Fruit fly (Drosophila melanogaster) whole organism, adult: ENCODE data around the gene Cpr31A.

ENCODE experiments used
- CG11617 ChIP-seq: fragments of 200-800 bp; sonication (Bioruptor generic); optimal IDR thresholded peaks from 2 replicates; lab custom pipeline; 2017; ENCODE audit warnings: mild to moderate bottlenecking, missing biosample characterization, missing genetic modification reagents, missing genetic modification characterization
- CG12768 ChIP-seq: fragments of 200-800 bp; sonication (Bioruptor generic); optimal IDR thresholded peaks from 2 replicates; lab custom pipeline; 2017; ENCODE audit warnings: missing biosample characterization, missing genetic modification characterization, mild to moderate bottlenecking, moderate library complexity, missing genetic modification reagents
- CG14711 ChIP-seq: fragments of 200-800 bp; sonication (Bioruptor generic); optimal IDR thresholded peaks from 2 replicates; lab custom pipeline; 2018; ENCODE audit warnings: missing biosample characterization, mild to moderate bottlenecking, missing genetic modification characterization, moderate library complexity
- CG1620 ChIP-seq: fragments of 200-800 bp; sonication (Bioruptor generic); optimal IDR thresholded peaks from 2 replicates; lab custom pipeline; 2016; ENCODE audit warnings: missing biosample characterization, missing genetic modification characterization
- CG33017 ChIP-seq: fragments of 200-800 bp; sonication (Bioruptor generic); optimal IDR thresholded peaks from 2 replicates; lab custom pipeline; 2018; ENCODE audit warnings: missing biosample characterization, mild to moderate bottlenecking, missing genetic modification characterization, moderate library complexity
- CG5204 ChIP-seq: fragments of 200-800 bp; sonication (Bioruptor generic); optimal IDR thresholded peaks from 2 replicates; lab custom pipeline; 2016; ENCODE audit warnings: missing biosample characterization, missing genetic modification characterization
- CG7045 ChIP-seq: fragments of 200-800 bp; sonication (Bioruptor generic); optimal IDR thresholded peaks from 2 replicates; lab custom pipeline; 2017; ENCODE audit warnings: missing biosample characterization, mild to moderate bottlenecking, missing genetic modification characterization
- CG7101 ChIP-seq: fragments of 200-800 bp; sonication (Bioruptor generic); optimal IDR thresholded peaks from 2 replicates; lab custom pipeline; 2018; ENCODE audit warnings: missing biosample characterization, mild to moderate bottlenecking, missing genetic modification characterization, moderate library complexity
- Clk ChIP-seq: fragments of 200-800 bp; sonication (Bioruptor generic); optimal IDR thresholded peaks from 2 replicates; lab custom pipeline; 2017; ENCODE audit warnings: missing biosample characterization, missing genetic modification characterization
- Crg-1 ChIP-seq: fragments of 200-800 bp; sonication (Bioruptor generic); optimal IDR thresholded peaks from 2 replicates; lab custom pipeline; 2016; ENCODE audit warnings: missing biosample characterization, missing genetic modification characterization
- Hr96 ChIP-seq: fragments of 200-800 bp; sonication (Bioruptor generic); optimal IDR thresholded peaks from 2 replicates; lab custom pipeline; 2016; ENCODE audit warnings: missing biosample characterization, missing genetic modification characterization
- Mnt ChIP-seq: fragments of 200-800 bp; sonication (Bioruptor generic); optimal IDR thresholded peaks from 2 replicates; lab custom pipeline; 2016; ENCODE audit warnings: missing biosample characterization, mild to moderate bottlenecking, missing genetic modification characterization
- bab1 ChIP-seq: fragments of 200-800 bp; sonication (Bioruptor generic); optimal IDR thresholded peaks from 3 replicates; lab custom pipeline; 2019; ENCODE audit warnings: missing biosample characterization, mild to moderate bottlenecking, missing genetic modification characterization, moderate library complexity
- cic ChIP-seq: fragments of 200-800 bp; sonication (Bioruptor generic); optimal IDR thresholded peaks from 2 replicates; lab custom pipeline; 2017; ENCODE audit warnings: missing biosample characterization, mild to moderate bottlenecking, missing genetic modification characterization, moderate library complexity
- cnc ChIP-seq, 2 experiments: fragments of >200 bp; optimal IDR thresholded peaks; 2 replicates each; lab custom pipeline; 2017
- kay ChIP-seq: fragments of 200-800 bp; sonication (Bioruptor generic); peaks from one replicate; lab custom pipeline; 2016; ENCODE audit warnings: missing biosample characterization, missing genetic modification characterization, borderline replicate concordance
- ovo ChIP-seq: fragments of 200-800 bp; sonication (Bioruptor generic); optimal IDR thresholded peaks from 2 replicates; lab custom pipeline; 2016; ENCODE audit warnings: missing biosample characterization, missing genetic modification characterization
- pad ChIP-seq: fragments of 200-800 bp; sonication (Bioruptor generic); optimal IDR thresholded peaks from 3 replicates; lab custom pipeline; 2017; ENCODE audit warnings: missing biosample characterization, missing genetic modification characterization, mild to moderate bottlenecking, moderate library complexity, missing genetic modification reagents
- tj ChIP-seq: fragments of 200-800 bp; sonication (Bioruptor generic); optimal IDR thresholded peaks from 3 replicates; lab custom pipeline; 2017; ENCODE audit warnings: missing biosample characterization, mild to moderate bottlenecking, missing genetic modification characterization, moderate library complexity
- toe ChIP-seq: fragments of 200-800 bp; sonication (Bioruptor generic); optimal IDR thresholded peaks from 2 replicates; lab custom pipeline; 2016; ENCODE audit warnings: missing biosample characterization, missing genetic modification characterization

The Cpr31A gene

DNA sequence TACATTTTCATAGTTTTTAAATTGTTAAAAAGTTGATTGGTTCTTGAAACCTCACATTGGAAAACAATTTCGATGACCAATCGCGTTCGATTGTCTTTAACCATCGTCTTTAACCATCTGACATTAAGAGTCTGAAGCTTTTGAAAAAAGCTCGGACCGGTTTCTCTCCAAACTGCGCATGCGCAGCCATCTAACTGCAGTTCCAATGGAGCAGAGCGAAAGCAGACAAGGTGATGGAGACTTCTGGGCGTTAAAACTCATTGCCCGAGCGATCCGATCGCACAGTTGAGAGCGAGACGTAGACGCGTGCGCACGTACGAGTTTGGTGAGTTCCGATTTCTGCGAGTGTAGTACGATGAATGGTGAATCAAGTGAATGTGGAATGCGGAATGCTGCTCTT lies 21.6 kb upstream of the Cpr31A start, which contains the start of gene obst-B:
Gene obst-B, plus strand, starts transcription at position 276 of the 400 bp plus-strand sequence.
- TF ChIP-seq Hr96 (GFP tag; lab: Kevin White, UChicago) (no peak), ovo (GFP tag; lab: Kevin White, UChicago) (no peak), Crg-1 (no peak), pad (GFP tag; lab: Kevin White, UChicago) (no peak), tj (no peak), bab1 (GFP tag; lab: Kevin White, UChicago) (no peak), toe (GFP tag; lab: Kevin White, UChicago) (no peak), CG11617 (GFP tag; lab: Kevin White, UChicago) (no peak), Clk (GFP tag; lab: Kevin White, UChicago) (no peak), kay (no peak), CG14711 (tag; lab: Kevin White, UChicago) (no peak), CG5204 (GFP tag; lab: Kevin White, UChicago) (no peak)

DNA sequence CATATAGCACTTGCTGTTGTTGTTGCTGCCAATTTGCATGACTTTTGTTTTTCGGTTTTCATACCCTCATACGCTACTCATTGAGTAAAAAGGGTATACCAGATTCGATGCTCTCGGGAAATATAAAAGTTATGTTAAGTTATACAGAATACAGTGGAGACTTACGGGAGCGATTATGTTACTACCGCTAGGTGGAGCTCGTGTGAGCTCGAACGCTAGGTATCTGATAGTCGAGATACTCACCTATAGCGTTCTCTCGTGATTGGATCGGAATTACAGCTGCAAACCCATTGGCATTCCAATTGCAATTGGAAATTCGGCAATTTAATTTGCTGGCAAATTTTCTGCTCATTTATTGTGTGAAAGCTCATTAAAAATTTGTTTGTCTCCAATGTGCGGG lies 20.6 kb upstream of the Cpr31A start:
- no peak for TF ChIP-seq kay
- TF ChIP-seq Hr96 (GFP tag; lab: Kevin White, UChicago), result no peak
- no peak for TF ChIP-seq CG33017 (tag; lab: Kevin White, UChicago)
- no peak for TF ChIP-seq cnc (optimal IDR thresholded peaks at IDR 0.05; lab: Kevin White, UChicago)
- no peak for TF ChIP-seq CG5204 (GFP tag; lab: Kevin White, UChicago)
- no peak for TF ChIP-seq tj
- no peak for TF ChIP-seq CG14711 (tag; lab: Kevin White, UChicago)
- TF ChIP-seq Crg-1, result no peak
- TF ChIP-seq CG12768 (GFP tag; lab: Kevin White, UChicago), result no peak
- TF ChIP-seq Clk (GFP tag; lab: Kevin White, UChicago), result no peak
- no peak for TF ChIP-seq CG7101 (tag; lab: Kevin White, UChicago)

DNA sequence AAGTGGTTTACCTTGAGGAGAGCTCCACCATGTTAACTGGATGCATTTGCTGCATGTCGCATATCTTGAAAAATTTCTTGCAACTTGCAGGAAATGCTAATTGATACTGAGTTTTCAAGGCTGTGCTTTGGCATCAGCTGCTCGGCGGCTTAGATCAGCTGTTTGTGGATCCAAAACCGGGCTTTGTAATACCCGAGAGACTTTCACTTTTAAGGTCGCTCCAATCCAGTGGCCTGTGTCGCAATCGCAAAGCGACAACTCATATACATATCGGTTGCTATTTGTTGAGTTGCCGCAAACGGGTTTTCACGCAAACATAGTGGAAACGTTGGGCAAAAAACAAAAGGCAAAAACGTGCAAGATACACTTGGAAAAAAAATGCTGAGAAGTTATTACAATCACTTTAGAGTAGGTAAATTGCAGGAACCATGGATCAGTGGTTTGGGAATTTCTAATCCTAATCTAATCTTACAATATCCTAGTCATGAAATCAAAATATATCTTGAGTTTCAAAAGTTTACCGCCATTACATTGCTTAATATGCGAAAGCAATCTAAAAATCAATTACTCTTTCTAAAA lies 18.1 kb upstream of the Cpr31A start:
- TF ChIP-seq kay (no peak), CG14711 (tag; lab: Kevin White, UChicago) (no peak)

DNA sequence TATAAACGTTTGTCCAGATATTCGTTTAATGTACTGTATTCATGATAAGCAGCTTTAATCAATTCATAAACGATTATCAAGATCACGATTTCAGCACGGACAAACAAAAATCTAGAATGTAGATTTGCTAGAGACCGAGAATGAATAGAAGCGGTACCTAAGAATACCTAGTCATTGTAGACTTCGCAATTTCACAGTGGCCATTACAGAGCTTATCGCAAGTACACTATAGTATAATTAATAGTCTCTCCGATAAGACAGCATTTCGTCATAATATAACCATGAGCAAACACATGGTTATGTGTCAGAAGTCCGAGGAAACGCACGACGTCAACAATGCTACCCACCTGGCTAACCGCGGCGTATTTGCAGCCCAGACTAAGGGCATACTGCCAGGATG lies 4.7 kb upstream of the Cpr31A start, which contains the start of gene CG33301:
Gene CG33301, plus strand, starts transcription at position 301 of the 400 bp plus-strand sequence.
- TF ChIP-seq ovo (GFP tag; lab: Kevin White, UChicago), result no peak
- TF ChIP-seq CG33017 (tag; lab: Kevin White, UChicago), result peak; percentile 15
- peak; percentile 66 for TF ChIP-seq kay
- peak; percentile 16 for TF ChIP-seq cic (GFP tag; lab: Kevin White, UChicago)
- no peak for TF ChIP-seq bab1 (GFP tag; lab: Kevin White, UChicago)
- no peak for TF ChIP-seq CG5204 (GFP tag; lab: Kevin White, UChicago)

DNA sequence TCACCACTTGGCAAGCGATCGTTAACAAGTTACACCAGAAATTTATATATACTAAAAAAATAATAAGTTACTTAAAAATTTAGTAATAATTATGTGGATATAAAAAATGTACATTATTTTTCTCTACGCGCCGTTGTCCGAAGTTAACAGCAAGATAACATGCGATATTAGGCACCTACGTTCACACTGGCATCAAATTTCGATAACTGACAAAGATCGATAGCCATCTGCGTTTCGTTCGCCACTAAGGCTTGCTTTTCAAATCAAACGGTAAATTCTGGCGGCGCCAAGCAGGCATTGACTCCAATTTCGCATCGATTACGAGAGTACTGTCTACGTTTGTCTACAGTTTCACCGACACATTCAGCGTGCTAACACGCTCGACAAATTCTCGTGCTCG lies 2.7 kb downstream of the Cpr31A start, which contains the start of gene Pen:
Gene Pen, plus strand, starts transcription at position 196 of the 400 bp plus-strand sequence.
- TF ChIP-seq CG12768 (GFP tag; lab: Kevin White, UChicago), result no peak
- no peak for TF ChIP-seq toe (GFP tag; lab: Kevin White, UChicago)
- TF ChIP-seq CG7101 (tag; lab: Kevin White, UChicago), result no peak
- TF ChIP-seq cnc (optimal IDR thresholded peaks at IDR 0.05; lab: Kevin White, UChicago), result no peak
- TF ChIP-seq Mnt (GFP tag; lab: Kevin White, UChicago), result no peak
- no peak for TF ChIP-seq cic (GFP tag; lab: Kevin White, UChicago)
- no peak for TF ChIP-seq CG33017 (tag; lab: Kevin White, UChicago)
- TF ChIP-seq CG1620 (GFP tag; lab: Kevin White, UChicago), result no peak
- TF ChIP-seq Crg-1, result no peak
- TF ChIP-seq Clk (GFP tag; lab: Kevin White, UChicago), result no peak
- no peak for TF ChIP-seq CG11617 (GFP tag; lab: Kevin White, UChicago)
- TF ChIP-seq tj, result no peak
- TF ChIP-seq Hr96 (GFP tag; lab: Kevin White, UChicago), result no peak
- TF ChIP-seq ovo (GFP tag; lab: Kevin White, UChicago), result no peak
- no peak for TF ChIP-seq kay
- no peak for TF ChIP-seq CG7045

DNA sequence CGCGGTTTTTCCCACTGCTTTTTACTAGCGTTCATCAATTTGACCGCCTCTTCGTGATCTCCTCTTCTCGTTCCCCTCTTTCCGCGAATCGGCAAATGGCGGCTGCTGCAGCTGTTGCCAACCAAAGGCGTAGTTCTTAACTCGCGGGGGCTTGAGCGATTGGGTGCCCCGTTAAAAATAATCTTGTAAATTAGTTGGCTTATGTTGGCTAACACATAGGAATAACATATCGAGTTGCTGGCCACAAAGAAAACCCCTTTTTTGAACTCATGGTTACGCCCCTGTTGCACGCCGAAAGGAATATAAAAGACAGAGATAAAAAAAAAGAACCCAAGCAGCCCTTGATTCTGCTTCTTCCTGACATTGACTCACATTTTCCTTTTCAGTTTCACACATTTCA lies 3.2 kb downstream of the Cpr31A start:
- TF ChIP-seq bab1 (GFP tag; lab: Kevin White, UChicago), result peak; percentile 86
- TF ChIP-seq kay, result no peak
- no peak for TF ChIP-seq CG12768 (GFP tag; lab: Kevin White, UChicago)
- no peak for TF ChIP-seq Clk (GFP tag; lab: Kevin White, UChicago)
- peak; percentile 52 for TF ChIP-seq CG7101 (tag; lab: Kevin White, UChicago)
- TF ChIP-seq CG1620 (GFP tag; lab: Kevin White, UChicago), result peak; percentile 3
- peak; percentile 65 for TF ChIP-seq pad (GFP tag; lab: Kevin White, UChicago)
- TF ChIP-seq Hr96 (GFP tag; lab: Kevin White, UChicago), result peak; percentile 27
- TF ChIP-seq CG14711 (tag; lab: Kevin White, UChicago), result peak; percentile 56

DNA sequence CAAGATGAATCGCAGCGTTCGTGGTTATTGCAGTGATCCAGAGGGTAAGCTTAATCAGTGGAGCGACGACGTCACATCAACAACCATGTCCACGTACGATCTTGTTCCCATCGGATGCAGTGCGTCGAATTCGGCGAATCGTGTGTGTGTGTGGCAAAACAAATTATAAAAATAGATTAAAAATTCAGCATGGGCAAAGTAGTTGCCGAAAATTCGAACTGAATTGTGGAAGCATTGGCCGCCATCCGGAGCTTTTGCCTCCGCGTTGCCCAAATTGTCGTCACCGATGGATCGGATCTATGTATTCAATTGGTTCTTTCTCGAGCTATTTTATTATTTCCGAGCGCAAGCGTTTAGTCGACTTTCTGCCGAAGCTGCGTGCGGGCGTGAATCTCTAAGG lies 6.5 kb downstream of the Cpr31A start, which contains the start of gene Spn31A:
Gene Spn31A, plus strand, starts transcription at position 301 of the 400 bp plus-strand sequence.
- TF ChIP-seq CG1620 (GFP tag; lab: Kevin White, UChicago), result no peak
- no peak for TF ChIP-seq Hr96 (GFP tag; lab: Kevin White, UChicago)
- no peak for TF ChIP-seq bab1 (GFP tag; lab: Kevin White, UChicago)
- no peak for TF ChIP-seq Mnt (GFP tag; lab: Kevin White, UChicago)
- no peak for TF ChIP-seq Clk (GFP tag; lab: Kevin White, UChicago)
